Worm (Caenorhabditis elegans) whole organism, L1 larva: Measurements from ENCODE around the gene gfi-3.

ENCODE experiments used
- C04F5.9 ChIP-seq: sonication (generic microtip); optimal IDR thresholded peaks from 2 replicates; lab custom pipeline; 2016; ENCODE audit warnings: missing genetic modification characterization, missing compliant biosample characterization
- C16A3.4 ChIP-seq: fragments of 150-350 bp; optimal IDR thresholded peaks from 2 replicates; lab custom pipeline; 2014; ENCODE audit warnings: missing biosample characterization, missing genetic modification characterization
- F16B12.6 ChIP-seq: fragments of 150-350 bp; optimal IDR thresholded peaks from 2 replicates; lab custom pipeline; 2014; ENCODE audit warnings: missing biosample characterization, missing genetic modification characterization
- aha-1 ChIP-seq: fragments of 150-350 bp; optimal IDR thresholded peaks from 2 replicates; lab custom pipeline; 2014; ENCODE audit warnings: missing biosample characterization, missing genetic modification characterization
- blmp-1 ChIP-seq: fragments of 150-350 bp; optimal IDR thresholded peaks from 2 replicates; lab custom pipeline; 2014; ENCODE audit warnings: missing biosample characterization, missing genetic modification characterization
- ceh-82 ChIP-seq, 3 experiments: fragments of 150-350 bp in 1 of 3; sonication (generic microtip) in 2 of 3; optimal IDR thresholded peaks; 2 replicates each; lab custom pipeline; 2014 to 2017; ENCODE audit warnings: missing biosample characterization in 3 of 3, missing genetic modification characterization in 3 of 3
- ces-1 ChIP-seq: fragments of 150-350 bp; optimal IDR thresholded peaks from 2 replicates; lab custom pipeline; 2014; ENCODE audit warnings: missing biosample characterization, missing genetic modification reagents, missing genetic modification characterization
- dpl-1 ChIP-seq, 3 experiments: fragments of 150-350 bp in 2 of 3; sonication (generic microtip) in 1 of 3; optimal IDR thresholded peaks; 2 replicates each; lab custom pipeline; 2014 to 2017; ENCODE audit warnings: missing biosample characterization in 3 of 3, missing genetic modification characterization in 3 of 3, missing genetic modification reagents in 3 of 3
- efl-1 ChIP-seq, 4 experiments: fragments of 150-350 bp; optimal IDR thresholded peaks in 3 of 4; peaks in 1 of 4; 1 replicate in 1 of 4; 2 replicates in 3 of 4; lab custom pipeline; 2014; ENCODE audit warnings: missing biosample characterization in 2 of 4, missing genetic modification characterization in 2 of 4, missing genetic modification reagents in 2 of 4
- egl-27 ChIP-seq, 2 experiments: fragments of 150-350 bp in 1 of 2; sonication (generic microtip); optimal IDR thresholded peaks; 3 replicates each; lab custom pipeline; 2017 to 2018; ENCODE audit warnings: missing biosample characterization in 2 of 2, missing genetic modification characterization in 2 of 2, missing genetic modification reagents in 2 of 2
- elt-3 ChIP-seq, 6 experiments: fragments of 150-350 bp in 1 of 6; sonication (generic microtip); optimal IDR thresholded peaks; 2 replicates each; lab custom pipeline; 2017 to 2018; ENCODE audit warnings: missing biosample characterization in 6 of 6, missing genetic modification characterization in 6 of 6, inconsistent platforms in 1 of 6
- fkh-10 ChIP-seq: sonication (generic microtip); optimal IDR thresholded peaks from 2 replicates; lab custom pipeline; 2017; ENCODE audit warnings: missing biosample characterization, missing genetic modification reagents, missing genetic modification characterization
- grh-1 ChIP-seq: fragments of 200-800 bp; sonication (Bioruptor generic); IDR thresholded peaks from 2 replicates; pipeline ENCODE4 v1.3.6; 2022; ENCODE audit warnings: missing genetic modification reagents, missing genetic modification characterization, missing compliant biosample characterization
- irx-1 ChIP-seq: sonication (generic microtip); optimal IDR thresholded peaks from 2 replicates; lab custom pipeline; 2016; ENCODE audit warnings: missing genetic modification characterization, missing compliant biosample characterization
- lin-13 ChIP-seq: fragments of 150-350 bp; optimal IDR thresholded peaks from 2 replicates; lab custom pipeline; 2014; ENCODE audit warnings: missing biosample characterization, missing genetic modification reagents, missing genetic modification characterization
- lin-14 ChIP-seq: fragments of 200-800 bp; sonication (Bioruptor generic); optimal IDR thresholded peaks from 2 replicates; lab custom pipeline; 2018; ENCODE audit warnings: mild to moderate bottlenecking, missing genetic modification characterization, moderate library complexity, missing compliant biosample characterization
- lin-35 ChIP-seq, 2 experiments: fragments of 150-350 bp; optimal IDR thresholded peaks; 2 replicates each; lab custom pipeline; 2014; ENCODE audit warnings: missing biosample characterization in 2 of 2, missing genetic modification characterization in 2 of 2, missing genetic modification reagents in 2 of 2
- lin-39 ChIP-seq: fragments of 150-350 bp; optimal IDR thresholded peaks from 2 replicates; lab custom pipeline; 2014; ENCODE audit warnings: missing biosample characterization, missing genetic modification reagents, missing genetic modification characterization
- lir-3 ChIP-seq: sonication (generic microtip); optimal IDR thresholded peaks from 2 replicates; lab custom pipeline; 2016; ENCODE audit warnings: mild to moderate bottlenecking, missing genetic modification characterization, moderate library complexity, missing compliant biosample characterization; ENCODE audit not compliant: poor library complexity
- lsy-2 ChIP-seq, 2 experiments: fragments of 150-350 bp; optimal IDR thresholded peaks; 2 replicates each; lab custom pipeline; 2014; ENCODE audit warnings: missing biosample characterization in 2 of 2, missing genetic modification characterization in 2 of 2
- mdl-1 ChIP-seq, 2 experiments: fragments of 150-350 bp; optimal IDR thresholded peaks; 2 replicates each; lab custom pipeline; 2014 to 2017; ENCODE audit warnings: missing biosample characterization in 2 of 2, missing genetic modification characterization in 2 of 2, inconsistent platforms in 1 of 2
- mep-1 ChIP-seq: fragments of 150-350 bp; optimal IDR thresholded peaks from 2 replicates; lab custom pipeline; 2014; ENCODE audit warnings: missing biosample characterization, missing genetic modification characterization
- nhr-12 ChIP-seq: sonication (generic microtip); optimal IDR thresholded peaks from 2 replicates; lab custom pipeline; 2017; ENCODE audit warnings: missing biosample characterization, missing genetic modification characterization
- nhr-19 ChIP-seq: fragments of 200-800 bp; sonication (Bioruptor generic); conservative IDR thresholded peaks from 2 replicates; pipeline ENCODE4 v1.3.6; 2022; ENCODE audit warnings: missing genetic modification characterization, missing compliant biosample characterization
- nhr-20 ChIP-seq: sonication (generic microtip); optimal IDR thresholded peaks from 2 replicates; lab custom pipeline; 2016; ENCODE audit warnings: mild to moderate bottlenecking, missing genetic modification characterization, missing compliant biosample characterization
- nhr-47 ChIP-seq: sonication (generic microtip); optimal IDR thresholded peaks from 2 replicates; lab custom pipeline; 2016; ENCODE audit warnings: mild to moderate bottlenecking, missing genetic modification characterization, moderate library complexity, missing compliant biosample characterization
- nhr-71 ChIP-seq: sonication (generic microtip); optimal IDR thresholded peaks from 2 replicates; lab custom pipeline; 2016; ENCODE audit warnings: mild to moderate bottlenecking, missing genetic modification characterization, moderate library complexity, missing compliant biosample characterization
- nhr-77 ChIP-seq: fragments of 150-350 bp; optimal IDR thresholded peaks from 2 replicates; lab custom pipeline; 2014; ENCODE audit warnings: missing biosample characterization, missing genetic modification characterization
- nhr-85 ChIP-seq: sonication (generic microtip); peaks from one replicate; lab custom pipeline; 2016; ENCODE audit warnings: missing genetic modification characterization, inconsistent platforms, missing compliant biosample characterization
- nhr-90 ChIP-seq: sonication (generic microtip); optimal IDR thresholded peaks from 2 replicates; lab custom pipeline; 2016; ENCODE audit warnings: mild to moderate bottlenecking, missing genetic modification characterization, missing compliant biosample characterization; ENCODE audit not compliant: poor library complexity
- pag-3 ChIP-seq: sonication (generic microtip); optimal IDR thresholded peaks from 2 replicates; lab custom pipeline; 2017; ENCODE audit warnings: missing genetic modification characterization, mild to moderate bottlenecking, missing compliant biosample characterization, antibody characterized with exemption, borderline replicate concordance; ENCODE audit not compliant: insufficient read depth
- rnt-1 ChIP-seq: sonication (generic microtip); optimal IDR thresholded peaks from 2 replicates; lab custom pipeline; 2016; ENCODE audit warnings: mild to moderate bottlenecking, missing genetic modification characterization, moderate library complexity, missing compliant biosample characterization
- skn-1 ChIP-seq: fragments of 150-350 bp; optimal IDR thresholded peaks from 2 replicates; lab custom pipeline; 2014; ENCODE audit warnings: missing biosample characterization, missing genetic modification characterization
- snu-23 ChIP-seq: sonication (generic microtip); optimal IDR thresholded peaks from 2 replicates; lab custom pipeline; 2016; ENCODE audit warnings: missing genetic modification characterization, missing compliant biosample characterization
- swsn-7 ChIP-seq: sonication (generic microtip); optimal IDR thresholded peaks from 2 replicates; lab custom pipeline; 2016; ENCODE audit warnings: missing genetic modification characterization, missing compliant biosample characterization
- tbx-2 ChIP-seq: sonication (generic microtip); optimal IDR thresholded peaks from 2 replicates; lab custom pipeline; 2016; ENCODE audit warnings: missing genetic modification characterization, missing compliant biosample characterization
- tlp-1 ChIP-seq: fragments of 150-350 bp; optimal IDR thresholded peaks from 2 replicates; lab custom pipeline; 2014; ENCODE audit warnings: missing biosample characterization, missing genetic modification characterization
- unc-130 ChIP-seq: fragments of 150-350 bp; optimal IDR thresholded peaks from 2 replicates; lab custom pipeline; 2017; ENCODE audit warnings: missing biosample characterization, missing genetic modification characterization, inconsistent platforms
- xbp-1 ChIP-seq: sonication (generic microtip); optimal IDR thresholded peaks from 2 replicates; lab custom pipeline; 2016; ENCODE audit warnings: missing genetic modification characterization, missing compliant biosample characterization
- zag-1 ChIP-seq: fragments of 150-350 bp; optimal IDR thresholded peaks from 2 replicates; lab custom pipeline; 2014; ENCODE audit warnings: missing biosample characterization, missing genetic modification characterization

Gene gfi-3

DNA sequence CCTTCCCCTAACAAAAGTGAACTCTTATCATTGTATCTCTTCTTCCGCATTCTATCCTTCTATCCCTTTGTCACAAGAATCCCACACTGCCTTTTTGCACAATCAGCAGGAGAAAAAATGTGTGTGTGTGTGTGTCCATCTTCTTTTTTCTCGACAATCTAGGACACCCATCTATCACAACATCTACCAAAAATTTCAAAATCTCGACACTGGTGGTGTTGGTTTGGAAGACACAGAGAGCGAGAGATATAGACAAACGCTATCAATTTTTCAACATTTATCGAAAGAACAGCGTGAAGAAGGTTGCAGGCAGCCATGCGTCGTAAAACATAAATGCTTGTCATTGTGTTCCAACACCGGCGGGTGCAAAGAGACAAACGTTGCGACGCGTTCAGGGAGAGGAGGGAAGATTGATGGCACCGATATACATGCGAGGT lies 28.5 kb downstream of the gfi-3 start:
- TF ChIP-seq efl-1 (optimal IDR thresholded peaks at IDR 0.05; lab: Kevin White, UChicago) (peak in 1 of 2 experiments; percentile 5), efl-1 (GFP tag; optimal IDR thresholded peaks at IDR 0.05 in 1 of 2; lab: Kevin White, UChicago) (peak in 1 of 2 experiments; percentile 36), mep-1 (tag; lab: Kevin White, UChicago) (peak; percentile 85), C16A3.4 (tag; lab: Kevin White, UChicago) (peak; percentile 19), blmp-1 (peak; percentile 85), nhr-85 (tag; lab: Kevin White, UChicago) (peak; percentile 98), nhr-19 (peak; percentile 61), lin-35 (GFP tag; optimal IDR thresholded peaks at IDR 0.05; lab: Kevin White, UChicago) (peak in 1 of 2 experiments; percentile 36), nhr-77 (peak; percentile 13), elt-3 (tag; optimal IDR thresholded peaks at IDR 0.05; lab: Kevin White, UChicago) (peak in 5 of 6 experiments; percentile 61 to 85 (median 73)), aha-1 (tag; lab: Kevin White, UChicago) (no peak), tbx-2 (tag; lab: Kevin White, UChicago) (peak; percentile 58), nhr-71 (tag; lab: Kevin White, UChicago) (peak; percentile 85), skn-1 (tag; lab: Kevin White, UChicago) (no peak), ceh-82 (tag; optimal IDR thresholded peaks at IDR 0.05; lab: Kevin White, UChicago) (peak in 2 of 3 experiments; percentile 10 to 21), lsy-2 (tag; optimal IDR thresholded peaks at IDR 0.05; lab: Kevin White, UChicago) (peak; percentile 48 to 54), C04F5.9 (tag; lab: Kevin White, UChicago) (no peak), lir-3 (tag; lab: Kevin White, UChicago) (peak; percentile 1), rnt-1 (peak; percentile 84), mdl-1 (tag; optimal IDR thresholded peaks at IDR 0.05; lab: Kevin White, UChicago) (no peak), dpl-1 (GFP tag; optimal IDR thresholded peaks at IDR 0.05; lab: Kevin White, UChicago) (peak in 1 of 3 experiments; percentile 8), unc-130 (tag; lab: Kevin White, UChicago) (peak; percentile 33), xbp-1 (tag; lab: Kevin White, UChicago) (no peak), lin-39 (tag; lab: Kevin White, UChicago) (peak; percentile 77), swsn-7 (tag; lab: Kevin White, UChicago) (peak; percentile 12), nhr-90 (peak; percentile 35), F16B12.6 (tag; lab: Kevin White, UChicago) (no peak), lin-13 (GFP tag; lab: Kevin White, UChicago) (peak; percentile 15), nhr-47 (tag; lab: Kevin White, UChicago) (peak; percentile 36), lin-14 (GFP tag; lab: Kevin White, UChicago) (peak; percentile 94), pag-3 (peak; percentile 58), grh-1 (peak; percentile 56; the same call in 1 of the 2 replicates), egl-27 (tag; optimal IDR thresholded peaks at IDR 0.05; lab: Kevin White, UChicago) (peak in 1 of 2 experiments; percentile 70), fkh-10 (no peak), nhr-20 (tag; lab: Kevin White, UChicago) (peak; percentile 69), irx-1 (peak; percentile 48), snu-23 (GFP tag; lab: Kevin White, UChicago) (peak; percentile 65), ces-1 (GFP tag; lab: Kevin White, UChicago) (no peak)

DNA sequence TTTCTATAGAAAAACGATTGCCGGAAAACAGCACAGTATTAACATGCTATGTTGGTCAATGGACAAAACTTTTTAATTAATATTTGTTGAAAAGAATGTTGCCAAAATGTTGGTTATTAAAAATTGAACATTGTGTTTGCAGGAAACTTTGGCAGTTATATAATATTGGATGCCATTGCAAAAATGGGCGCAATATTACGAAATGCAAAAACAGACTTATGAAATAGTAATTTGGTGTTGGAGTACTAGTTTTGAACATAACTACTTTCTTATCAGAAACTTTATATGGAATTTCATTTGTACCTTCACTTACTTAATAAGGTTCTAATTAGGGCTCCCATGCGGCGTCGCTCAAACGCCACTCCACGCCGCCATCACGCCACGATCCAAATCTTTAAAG lies 30.0 kb downstream of the gfi-3 start:
- peak; percentile 47 for TF ChIP-seq skn-1 (tag; lab: Kevin White, UChicago)
- TF ChIP-seq tlp-1 (tag; lab: Kevin White, UChicago), result no peak
- no peak for TF ChIP-seq nhr-12
- peak in 1 of 2 experiments; percentile 1 for TF ChIP-seq lsy-2 (tag; optimal IDR thresholded peaks at IDR 0.05; lab: Kevin White, UChicago)
- TF ChIP-seq zag-1 (tag; lab: Kevin White, UChicago), result no peak
